Fruit fly (Drosophila melanogaster) whole organism, prepupa: ENCODE measurements around the gene Nrt.

ENCODE experiments used
- CG10631 ChIP-seq: fragments of 200-800 bp; sonication (Bioruptor generic); optimal IDR thresholded peaks from 2 replicates; lab custom pipeline; 2016; ENCODE audit warnings: missing biosample characterization, missing genetic modification characterization
- CG10669 ChIP-seq: fragments of 200-800 bp; sonication (Bioruptor generic); optimal IDR thresholded peaks from 3 replicates; lab custom pipeline; 2018; ENCODE audit warnings: missing biosample characterization, mild to moderate bottlenecking, missing genetic modification characterization, moderate library complexity
- CG11294 ChIP-seq: fragments of 200-800 bp; sonication (Bioruptor generic); IDR thresholded peaks from 2 replicates; pipeline ENCODE4 v1.3.6; 2022; ENCODE audit warnings: missing biosample characterization, missing genetic modification characterization
- CG11762 ChIP-seq: fragments of 200-800 bp; sonication (Bioruptor generic); optimal IDR thresholded peaks from 3 replicates; lab custom pipeline; 2016; ENCODE audit warnings: missing biosample characterization, missing genetic modification characterization; ENCODE audit not compliant: insufficient read depth
- CG15336 ChIP-seq: fragments of 200-800 bp; sonication (Bioruptor generic); IDR thresholded peaks from 2 replicates; pipeline ENCODE4 v1.3.6; 2022; ENCODE audit warnings: missing biosample characterization, missing genetic modification characterization
- CG16779 ChIP-seq: fragments of 200-800 bp; sonication (Bioruptor generic); optimal IDR thresholded peaks from 3 replicates; lab custom pipeline; 2017; ENCODE audit warnings: missing biosample characterization, mild to moderate bottlenecking, missing genetic modification characterization
- CG31627 ChIP-seq: fragments of 200-800 bp; sonication (Bioruptor generic); optimal IDR thresholded peaks from 3 replicates; lab custom pipeline; 2016; ENCODE audit warnings: missing biosample characterization, missing genetic modification characterization
- CG32006 ChIP-seq: fragments of 200-800 bp; sonication (Bioruptor generic); optimal IDR thresholded peaks from 3 replicates; lab custom pipeline; 2017; ENCODE audit warnings: missing biosample characterization, mild to moderate bottlenecking, missing genetic modification characterization
- CG34406 ChIP-seq: fragments of 200-800 bp; sonication (Bioruptor generic); optimal IDR thresholded peaks from 3 replicates; lab custom pipeline; 2016; ENCODE audit warnings: missing biosample characterization, missing genetic modification characterization
- CG3919 ChIP-seq: fragments of 200-800 bp; sonication (Bioruptor generic); optimal IDR thresholded peaks from 3 replicates; lab custom pipeline; 2016; ENCODE audit warnings: missing biosample characterization, missing genetic modification characterization
- CG4318 ChIP-seq: fragments of 200-800 bp; sonication (Bioruptor generic); optimal IDR thresholded peaks from 3 replicates; lab custom pipeline; 2017; ENCODE audit warnings: missing biosample characterization, mild to moderate bottlenecking, missing genetic modification characterization
- CG6163 ChIP-seq: fragments of 200-800 bp; sonication (Bioruptor generic); IDR thresholded peaks from 3 replicates; pipeline ENCODE4 v1.3.6; 2022; ENCODE audit warnings: missing biosample characterization, missing genetic modification characterization
- CG6276 ChIP-seq: fragments of 200-800 bp; sonication (Bioruptor generic); optimal IDR thresholded peaks from 2 replicates; lab custom pipeline; 2017; ENCODE audit warnings: missing biosample characterization, mild to moderate bottlenecking, missing genetic modification characterization
- CG6792 ChIP-seq: fragments of 200-800 bp; sonication (Bioruptor generic); optimal IDR thresholded peaks from 3 replicates; lab custom pipeline; 2016; ENCODE audit warnings: missing biosample characterization, missing genetic modification characterization
- CG6808 ChIP-seq: fragments of 200-800 bp; sonication (Bioruptor generic); optimal IDR thresholded peaks from 3 replicates; lab custom pipeline; 2017; ENCODE audit warnings: missing biosample characterization, missing genetic modification characterization, mild to moderate bottlenecking, moderate library complexity, missing genetic modification reagents
- CG7368 ChIP-seq: fragments of 200-800 bp; sonication (Bioruptor generic); optimal IDR thresholded peaks from 3 replicates; lab custom pipeline; 2016; ENCODE audit warnings: missing biosample characterization, missing genetic modification characterization
- CG8319 ChIP-seq: fragments of 200-800 bp; sonication (Bioruptor generic); optimal IDR thresholded peaks from 3 replicates; lab custom pipeline; 2016; ENCODE audit warnings: missing biosample characterization, missing genetic modification characterization
- CG9139 ChIP-seq: fragments of 200-800 bp; sonication (Bioruptor generic); optimal IDR thresholded peaks from 3 replicates; lab custom pipeline; 2017; ENCODE audit warnings: missing biosample characterization, mild to moderate bottlenecking, missing genetic modification characterization
- Eip78C ChIP-seq: fragments of 200-800 bp; sonication (Bioruptor generic); peaks from one replicate; lab custom pipeline; 2016; ENCODE audit warnings: missing biosample characterization, missing genetic modification characterization
- Ets21C ChIP-seq: fragments of 200-800 bp; sonication (Bioruptor generic); optimal IDR thresholded peaks from 3 replicates; lab custom pipeline; 2016; ENCODE audit warnings: missing biosample characterization, missing genetic modification characterization
- Ets96B ChIP-seq: fragments of 200-800 bp; optimal IDR thresholded peaks from 2 replicates; lab custom pipeline; 2019; ENCODE audit warnings: missing biosample characterization, mild to moderate bottlenecking, missing genetic modification characterization, moderate library complexity
- Hr39 ChIP-seq: fragments of 200-800 bp; sonication (Bioruptor generic); optimal IDR thresholded peaks from 2 replicates; lab custom pipeline; 2016; ENCODE audit warnings: missing biosample characterization, missing genetic modification characterization
- Lpt ChIP-seq: fragments of 200-800 bp; sonication (Bioruptor generic); optimal IDR thresholded peaks from 3 replicates; lab custom pipeline; 2016; ENCODE audit warnings: missing biosample characterization, missing genetic modification characterization
- Met ChIP-seq: fragments of 200-800 bp; sonication (Bioruptor generic); optimal IDR thresholded peaks from 3 replicates; lab custom pipeline; 2016; ENCODE audit warnings: missing biosample characterization, missing genetic modification characterization
- OdsH ChIP-seq: fragments of 200-800 bp; sonication (Bioruptor generic); optimal IDR thresholded peaks from 3 replicates; lab custom pipeline; 2016; ENCODE audit warnings: missing biosample characterization, missing genetic modification characterization
- Smox ChIP-seq: fragments of 200-800 bp; sonication (Bioruptor generic); optimal IDR thresholded peaks from 3 replicates; lab custom pipeline; 2016; ENCODE audit warnings: missing biosample characterization, missing genetic modification characterization
- Sox102F ChIP-seq: fragments of 200-800 bp; sonication (Bioruptor generic); optimal IDR thresholded peaks from 2 replicates; lab custom pipeline; 2016; ENCODE audit warnings: missing biosample characterization, mild to moderate bottlenecking, missing genetic modification characterization
- Sox14 ChIP-seq: fragments of 200-800 bp; sonication (Bioruptor generic); optimal IDR thresholded peaks from 3 replicates; lab custom pipeline; 2016; ENCODE audit warnings: missing biosample characterization, missing genetic modification characterization
- Sox15 ChIP-seq: fragments of 200-800 bp; sonication (Bioruptor generic); optimal IDR thresholded peaks from 3 replicates; lab custom pipeline; 2016; ENCODE audit warnings: missing biosample characterization, missing genetic modification characterization
- acj6 ChIP-seq: fragments of 200-800 bp; sonication (Bioruptor generic); optimal IDR thresholded peaks from 3 replicates; lab custom pipeline; 2016; ENCODE audit warnings: missing biosample characterization, missing genetic modification characterization
- cyc ChIP-seq: fragments of 200-800 bp; sonication (Bioruptor generic); optimal IDR thresholded peaks from 3 replicates; lab custom pipeline; 2016; ENCODE audit warnings: missing biosample characterization, missing genetic modification characterization
- dac ChIP-seq: fragments of 200-800 bp; sonication (Bioruptor generic); optimal IDR thresholded peaks from 2 replicates; lab custom pipeline; 2017; ENCODE audit warnings: missing biosample characterization, mild to moderate bottlenecking, missing genetic modification characterization
- dsx ChIP-seq: fragments of 200-800 bp; optimal IDR thresholded peaks from 3 replicates; lab custom pipeline; 2019; ENCODE audit warnings: missing biosample characterization, mild to moderate bottlenecking, missing genetic modification characterization, moderate library complexity; ENCODE audit not compliant: poor library complexity, severe bottlenecking
- eg ChIP-seq: fragments of 200-800 bp; sonication (Bioruptor generic); IDR thresholded peaks from 3 replicates; pipeline ENCODE4 v1.3.6; 2022; ENCODE audit warnings: missing biosample characterization, missing genetic modification characterization
- esn ChIP-seq: fragments of 200-800 bp; sonication (Bioruptor generic); optimal IDR thresholded peaks from 2 replicates; lab custom pipeline; 2016; ENCODE audit warnings: missing biosample characterization, mild to moderate bottlenecking, missing genetic modification characterization, moderate library complexity
- fd59A ChIP-seq: fragments of 200-800 bp; sonication (Bioruptor generic); optimal IDR thresholded peaks from 2 replicates; lab custom pipeline; 2017; ENCODE audit warnings: missing biosample characterization, mild to moderate bottlenecking, missing genetic modification characterization, missing genetic modification reagents
- fd85E ChIP-seq: fragments of 200-800 bp; sonication (Bioruptor generic); optimal IDR thresholded peaks from 3 replicates; lab custom pipeline; 2016; ENCODE audit warnings: missing biosample characterization, missing genetic modification characterization
- fkh ChIP-seq: fragments of 200-800 bp; sonication (Bioruptor generic); optimal IDR thresholded peaks from 3 replicates; lab custom pipeline; 2017; ENCODE audit warnings: missing biosample characterization, mild to moderate bottlenecking, missing genetic modification characterization, moderate library complexity
- net ChIP-seq: fragments of 200-800 bp; sonication (Bioruptor generic); optimal IDR thresholded peaks from 3 replicates; lab custom pipeline; 2016; ENCODE audit warnings: missing biosample characterization, missing genetic modification characterization
- salr ChIP-seq, 2 experiments: fragments of 200-800 bp; sonication (Bioruptor generic); optimal IDR thresholded peaks; 3 replicates each; lab custom pipeline; 2016 to 2018; ENCODE audit warnings: missing biosample characterization in 2 of 2, missing genetic modification characterization in 2 of 2, mild to moderate bottlenecking in 1 of 2
- spab ChIP-seq: fragments of 200-800 bp; sonication (Bioruptor generic); optimal IDR thresholded peaks from 2 replicates; lab custom pipeline; 2017; ENCODE audit warnings: missing biosample characterization, mild to moderate bottlenecking, missing genetic modification characterization, missing genetic modification reagents
- ss ChIP-seq, 2 experiments: fragments of 200-800 bp; sonication (Bioruptor generic); optimal IDR thresholded peaks; 2 replicates in 1 of 2; 3 replicates in 1 of 2; lab custom pipeline; 2017 to 2018; ENCODE audit warnings: mild to moderate bottlenecking in 2 of 2, missing biosample characterization in 2 of 2, missing genetic modification characterization in 2 of 2, moderate library complexity in 1 of 2
- svp ChIP-seq: fragments of 200-800 bp; sonication (Bioruptor generic); peaks from one replicate; lab custom pipeline; 2016; ENCODE audit warnings: missing biosample characterization, missing genetic modification characterization
- topi ChIP-seq: fragments of 200-800 bp; sonication (Bioruptor generic); optimal IDR thresholded peaks from 3 replicates; lab custom pipeline; 2016; ENCODE audit warnings: missing biosample characterization, missing genetic modification characterization
- vri ChIP-seq: fragments of 200-800 bp; sonication (Bioruptor generic); optimal IDR thresholded peaks from 3 replicates; lab custom pipeline; 2016; ENCODE audit warnings: missing biosample characterization, mild to moderate bottlenecking, missing genetic modification characterization

The Nrt gene

DNA sequence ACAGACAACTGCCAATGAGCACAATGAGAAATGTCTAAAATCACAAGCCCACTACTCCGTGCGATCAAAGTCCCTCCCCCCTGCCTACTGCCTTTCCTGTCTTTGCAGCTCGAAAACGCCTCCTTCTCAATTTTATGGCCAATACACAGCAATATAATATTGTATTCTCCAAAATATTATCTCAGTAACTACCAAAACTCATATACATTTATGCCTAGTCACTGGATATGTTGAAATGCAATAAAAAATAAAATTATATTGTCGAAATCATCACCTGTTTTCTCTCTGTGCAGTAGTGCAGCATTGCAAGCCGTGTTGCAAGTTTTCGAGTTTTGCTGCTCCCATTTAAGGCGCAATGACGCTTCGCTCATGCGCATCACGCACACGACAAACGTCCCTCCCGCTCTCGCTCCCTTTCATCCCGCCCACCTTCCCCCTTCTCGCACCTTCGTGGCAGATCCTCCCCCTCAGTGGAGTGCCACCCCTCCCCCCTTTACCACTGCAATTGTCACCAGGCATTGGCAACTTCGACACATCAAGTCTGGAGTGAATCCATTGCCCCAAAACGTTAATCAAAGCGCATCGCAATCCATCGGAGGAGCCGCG lies 7.3 kb upstream of the Nrt start (continued):
- TF ChIP-seq Ets96B (tag; lab: Kevin White, UChicago) (peak; percentile 81), Ets21C (GFP tag; lab: Kevin White, UChicago) (peak; percentile 53), salr (GFP tag; optimal IDR thresholded peaks at IDR 0.05; lab: Kevin White, UChicago) (peak; percentile 70 to 71), CG6808 (peak; percentile 94), dac (GFP tag; lab: Kevin White, UChicago) (peak; percentile 65), esn (GFP tag; lab: Kevin White, UChicago) (peak; percentile 82), Lpt (GFP tag; lab: Kevin White, UChicago) (peak; percentile 88), fkh (GFP tag; lab: Kevin White, UChicago) (no peak), CG16779 (tag; lab: Kevin White, UChicago) (peak; percentile 70), net (GFP tag; lab: Kevin White, UChicago) (peak; percentile 63), Sox102F (GFP tag; lab: Kevin White, UChicago) (peak; percentile 63), svp (peak; percentile 94), CG15336 (GFP tag; lab: Robert Waterston, UW) (peak; percentile 87), fd85E (GFP tag; lab: Kevin White, UChicago) (peak; percentile 47), CG32006 (GFP tag; lab: Kevin White, UChicago) (peak; percentile 82), CG11762 (GFP tag; lab: Kevin White, UChicago) (peak; percentile 74), ss (GFP tag; optimal IDR thresholded peaks at IDR 0.05; lab: Kevin White, UChicago) (peak; percentile 93 to 96), CG31627 (GFP tag; lab: Kevin White, UChicago) (peak; percentile 60), CG6792 (GFP tag; lab: Kevin White, UChicago) (peak; percentile 85), vri (peak; percentile 30), eg (GFP tag; lab: Robert Waterston, UW) (peak; percentile 83), CG9139 (GFP tag; lab: Kevin White, UChicago) (peak; percentile 89), CG7368 (GFP tag; lab: Kevin White, UChicago) (peak; percentile 68), cyc (GFP tag; lab: Kevin White, UChicago) (peak; percentile 80), CG11294 (peak; percentile 46), CG6163 (GFP tag; lab: Robert Waterston, UW) (peak; percentile 93), Sox14 (peak; percentile 79), acj6 (GFP tag; lab: Kevin White, UChicago) (peak; percentile 73)

- TF ChIP-seq Hr39 = no peak
- TF ChIP-seq CG15336 (GFP tag; lab: Robert Waterston, UW) = peak; percentile 55
- TF ChIP-seq eg (GFP tag; lab: Robert Waterston, UW) = no peak
- TF ChIP-seq CG16779 (tag; lab: Kevin White, UChicago) = no peak
- TF ChIP-seq svp = peak; percentile 32
- TF ChIP-seq CG7368 (GFP tag; lab: Kevin White, UChicago) = no peak
- no peak for TF ChIP-seq dac (GFP tag; lab: Kevin White, UChicago)
- TF ChIP-seq net (GFP tag; lab: Kevin White, UChicago) = no peak
- peak; percentile 57 for TF ChIP-seq Ets96B (tag; lab: Kevin White, UChicago)
- 0 out of 3 replicates have a peak, but pooled peaks have one; percentile 11 for TF ChIP-seq CG6163 (GFP tag; lab: Robert Waterston, UW)
- TF ChIP-seq CG3919 (GFP tag; lab: Kevin White, UChicago) = peak; percentile 5
- no peak for TF ChIP-seq OdsH (GFP tag; lab: Kevin White, UChicago)
- peak; percentile 29 for TF ChIP-seq dsx (GFP tag; lab: Kevin White, UChicago)
- TF ChIP-seq CG31627 (GFP tag; lab: Kevin White, UChicago) = no peak
- TF ChIP-seq Ets21C (GFP tag; lab: Kevin White, UChicago) = no peak
- no peak for TF ChIP-seq fd85E (GFP tag; lab: Kevin White, UChicago)
- no peak for TF ChIP-seq Sox14
- TF ChIP-seq Smox (GFP tag; lab: Kevin White, UChicago) = no peak
- TF ChIP-seq CG11762 (GFP tag; lab: Kevin White, UChicago) = no peak
- no peak for TF ChIP-seq vri
- TF ChIP-seq topi (GFP tag; lab: Kevin White, UChicago) = no peak
- TF ChIP-seq fd59A (GFP tag; lab: Kevin White, UChicago) = peak; percentile 30
- no peak for TF ChIP-seq CG34406 (GFP tag; lab: Kevin White, UChicago)
- TF ChIP-seq CG6808 = peak; percentile 7
- peak in 1 of 2 experiments; percentile 15 for TF ChIP-seq ss (GFP tag; optimal IDR thresholded peaks at IDR 0.05; lab: Kevin White, UChicago)
- TF ChIP-seq CG10631 (GFP tag; lab: Kevin White, UChicago) = peak; percentile 31
- no peak for TF ChIP-seq Met (GFP tag; lab: Kevin White, UChicago)
- TF ChIP-seq spab (GFP tag; lab: Kevin White, UChicago) = peak; percentile 27
- TF ChIP-seq CG4318 (GFP tag; lab: Kevin White, UChicago) = peak; percentile 11
- TF ChIP-seq CG10669 (GFP tag; lab: Kevin White, UChicago) = peak; percentile 20
- no peak for TF ChIP-seq CG8319 (GFP tag; lab: Kevin White, UChicago)
- TF ChIP-seq CG6276 (GFP tag; lab: Kevin White, UChicago) = peak; percentile 14
- TF ChIP-seq Sox15 = no peak
- peak in 1 of 2 experiments; percentile 1 for TF ChIP-seq salr (GFP tag; optimal IDR thresholded peaks at IDR 0.05; lab: Kevin White, UChicago)
- TF ChIP-seq Sox102F (GFP tag; lab: Kevin White, UChicago) = no peak
- peak; percentile 88 for TF ChIP-seq Eip78C (GFP tag; lab: Kevin White, UChicago)
Measured at dm6 chr3L:16759483-16759882, 6.4 kb upstream of the Nrt start.
